Fruit fly (Drosophila melanogaster) whole organism, wandering third instar larva: Measurements from ENCODE around the gene CG5506.

Experiments used
- HLH106 ChIP-seq: fragments of 200-800 bp; optimal IDR thresholded peaks from 3 replicates; lab custom pipeline; 2019; ENCODE audit warnings: missing biosample characterization, mild to moderate bottlenecking, missing genetic modification characterization, moderate library complexity
- Hr78 ChIP-seq: fragments of >200 bp; optimal IDR thresholded peaks from 2 replicates; lab custom pipeline; 2017; ENCODE audit warnings: missing biosample characterization, missing genetic modification characterization
- Mio ChIP-seq: sonication (Bioruptor generic); optimal IDR thresholded peaks from 2 replicates; lab custom pipeline; 2016; ENCODE audit warnings: missing biosample characterization, missing genetic modification characterization
- Myc ChIP-seq: fragments of >200 bp; optimal IDR thresholded peaks from 2 replicates; lab custom pipeline; 2017
- Sp1 ChIP-seq: fragments of 200-800 bp; sonication (Bioruptor generic); optimal IDR thresholded peaks from 3 replicates; lab custom pipeline; 2019; ENCODE audit warnings: missing biosample characterization, mild to moderate bottlenecking, missing genetic modification characterization, moderate library complexity
- br ChIP-seq: fragments of 200-800 bp; sonication (Bioruptor generic); optimal IDR thresholded peaks from 2 replicates; lab custom pipeline; 2016; ENCODE audit warnings: missing biosample characterization, missing genetic modification characterization
- dl ChIP-seq, 2 experiments: fragments of 175-275, 200-275 bp in 1 of 2; fragments of 200-275 bp in 1 of 2; sonication (Bioruptor generic); optimal IDR thresholded peaks; lab custom pipeline; 2018; ENCODE audit warnings: mild to moderate bottlenecking in 2 of 2, missing biosample characterization in 2 of 2, missing genetic modification characterization in 2 of 2, moderate library complexity in 2 of 2; ENCODE audit not compliant: partially characterized antibody in 2 of 2, insufficient read depth in 1 of 2
- dmrt93B ChIP-seq: fragments of 200-800 bp; sonication (Bioruptor generic); optimal IDR thresholded peaks from 2 replicates; lab custom pipeline; 2018; ENCODE audit warnings: missing biosample characterization, mild to moderate bottlenecking, missing genetic modification characterization
- fru ChIP-seq: fragments of 200-800 bp; sonication (Bioruptor generic); optimal IDR thresholded peaks from 3 replicates; lab custom pipeline; 2016; ENCODE audit warnings: missing biosample characterization, mild to moderate bottlenecking, missing genetic modification characterization
- h ChIP-seq: fragments of 200-800 bp; sonication (Bioruptor generic); optimal IDR thresholded peaks from 3 replicates; lab custom pipeline; 2016; ENCODE audit warnings: missing biosample characterization, mild to moderate bottlenecking, missing genetic modification characterization
- lola ChIP-seq: fragments of >200 bp; optimal IDR thresholded peaks from 2 replicates; lab custom pipeline; 2017; ENCODE audit warnings: missing biosample characterization, missing genetic modification characterization
- pan ChIP-seq: fragments of >200 bp; optimal IDR thresholded peaks from 2 replicates; lab custom pipeline; 2017
- sv ChIP-seq: fragments of 200-800 bp; sonication (Bioruptor generic); optimal IDR thresholded peaks from 3 replicates; lab custom pipeline; 2016; ENCODE audit warnings: missing biosample characterization, missing genetic modification characterization
- woc ChIP-seq: sonication (Bioruptor generic); optimal IDR thresholded peaks from 2 replicates; lab custom pipeline; 2016; ENCODE audit warnings: missing biosample characterization, mild to moderate bottlenecking, missing genetic modification characterization

- TF ChIP-seq woc (GFP tag; lab: Kevin White, UChicago) (no peak), Hr78 (no peak), br (GFP tag; lab: Kevin White, UChicago) (no peak), dl (GFP tag; optimal IDR thresholded peaks at IDR 0.05; lab: Kevin White, UChicago; ENCODE audit: insufficient read depth in 1 of 2, partially characterized antibody in 2 of 2) (no peak), HLH106 (tag; lab: Kevin White, UChicago) (no peak), sv (GFP tag; lab: Kevin White, UChicago) (no peak), Mio (GFP tag; lab: Kevin White, UChicago) (no peak), dmrt93B (GFP tag; lab: Kevin White, UChicago) (no peak), fru (GFP tag; lab: Kevin White, UChicago) (no peak), pan (lab: Kevin White, UChicago) (no peak), h (no peak), lola (GFP tag; lab: Kevin White, UChicago) (no peak), Myc (lab: Kevin White, UChicago) (no peak), Sp1 (GFP tag; lab: Kevin White, UChicago) (no peak)
Measured at dm6 chr3L:17887393-17887792, 3.2 kb upstream of the CG5506 start, which contains the start of gene CG7402.
